Worm (Caenorhabditis elegans): ENCODE measurements around the gene R11G11.16.

- no peak for TF ChIP-seq ahr-1 (tag; optimal IDR thresholded peaks at IDR 0.05)
- no peak for TF ChIP-seq pqm-1 (tag; optimal IDR thresholded peaks at IDR 0.05)
- TF ChIP-seq ama-1 (optimal IDR thresholded peaks at IDR 0.05): no peak
- TF ChIP-seq ceh-24 (tag; optimal IDR thresholded peaks at IDR 0.05): no peak
- no peak for TF ChIP-seq pha-4 (tag; optimal IDR thresholded peaks at IDR 0.05)
- no peak for TF ChIP-seq npax-4 (tag; optimal IDR thresholded peaks at IDR 0.05)
- no peak for TF ChIP-seq pha-2 (tag; optimal IDR thresholded peaks at IDR 0.05)
- no peak for TF ChIP-seq rnt-1 (tag; optimal IDR thresholded peaks at IDR 0.05)
- TF ChIP-seq pros-1 (tag; optimal IDR thresholded peaks at IDR 0.05): no peak
- no peak for TF ChIP-seq pat-9 (tag; optimal IDR thresholded peaks at IDR 0.05)
These were observed at the start of gene R11G11.16 for ce11 chrV:525040-525439.

Measured in whole organism, late embryonic.